Worm (Caenorhabditis elegans) whole organism, late embryonic: Measurements from ENCODE around the gene sax-7.

Experiments used
- F13H6.1 ChIP-seq: sonication (generic microtip); optimal IDR thresholded peaks from 2 replicates; lab custom pipeline; 2016; ENCODE audit warnings: missing genetic modification characterization, missing compliant biosample characterization
- K02D7.2 ChIP-seq: sonication (generic microtip); optimal IDR thresholded peaks from 2 replicates; lab custom pipeline; 2017; ENCODE audit warnings: mild to moderate bottlenecking, missing genetic modification characterization, missing compliant biosample characterization
- K09A11.1 ChIP-seq: sonication (generic microtip); optimal IDR thresholded peaks from 2 replicates; lab custom pipeline; 2017; ENCODE audit warnings: antibody characterized with exemption, mild to moderate bottlenecking, missing genetic modification characterization, missing compliant biosample characterization; ENCODE audit not compliant: insufficient read depth
- Y22D7AL.16 ChIP-seq: sonication (generic microtip); optimal IDR thresholded peaks from 2 replicates; lab custom pipeline; 2016; ENCODE audit warnings: missing genetic modification characterization, missing compliant biosample characterization
- ama-1 ChIP-seq: fragments of 150-350 bp; optimal IDR thresholded peaks from 2 replicates; lab custom pipeline; 2014
- ceh-14 ChIP-seq: sonication (generic microtip); optimal IDR thresholded peaks from 2 replicates; lab custom pipeline; 2016; ENCODE audit warnings: missing genotype, missing genetic modification characterization, missing compliant biosample characterization
- ceh-19 ChIP-seq: fragments of 200-800 bp; sonication (Bioruptor generic); optimal IDR thresholded peaks from 2 replicates; lab custom pipeline; 2018; ENCODE audit warnings: mild to moderate bottlenecking, missing genetic modification characterization, missing compliant biosample characterization
- ceh-2 ChIP-seq: sonication (generic microtip); optimal IDR thresholded peaks from 2 replicates; lab custom pipeline; 2016; ENCODE audit warnings: missing genotype, missing genetic modification characterization, missing compliant biosample characterization
- ceh-22 ChIP-seq: sonication (generic microtip); optimal IDR thresholded peaks from 2 replicates; lab custom pipeline; 2017; ENCODE audit warnings: missing biosample characterization, missing genetic modification characterization
- ceh-30 ChIP-seq: fragments of 150-350 bp; optimal IDR thresholded peaks from 2 replicates; lab custom pipeline; 2014; ENCODE audit warnings: missing biosample characterization, missing genetic modification characterization
- ceh-31 ChIP-seq: sonication (generic microtip); optimal IDR thresholded peaks from 2 replicates; lab custom pipeline; 2016; ENCODE audit warnings: missing genetic modification characterization, missing compliant biosample characterization
- ceh-34 ChIP-seq: sonication (generic microtip); optimal IDR thresholded peaks from 2 replicates; lab custom pipeline; 2016; ENCODE audit warnings: mild to moderate bottlenecking, missing genetic modification characterization, missing compliant biosample characterization
- ceh-45 ChIP-seq: fragments of 200-800 bp; sonication (Bioruptor generic); IDR thresholded peaks from 2 replicates; pipeline ENCODE4 v1.3.6; 2022; ENCODE audit warnings: missing genetic modification reagents, missing genetic modification characterization, missing compliant biosample characterization
- ceh-48 ChIP-seq: sonication (generic microtip); optimal IDR thresholded peaks from 2 replicates; lab custom pipeline; 2016; ENCODE audit warnings: missing genetic modification characterization, inconsistent platforms, missing compliant biosample characterization
- dmd-4 ChIP-seq: sonication (generic microtip); optimal IDR thresholded peaks from 2 replicates; lab custom pipeline; 2016; ENCODE audit warnings: borderline replicate concordance, missing genetic modification characterization, missing compliant biosample characterization
- dve-1 ChIP-seq: sonication (generic microtip); optimal IDR thresholded peaks from 2 replicates; lab custom pipeline; 2017; ENCODE audit warnings: antibody characterized with exemption, mild to moderate bottlenecking, missing genetic modification characterization, missing compliant biosample characterization
- elt-2 ChIP-seq: sonication (generic microtip); optimal IDR thresholded peaks from 2 replicates; lab custom pipeline; 2016; ENCODE audit warnings: missing genetic modification reagents, missing genetic modification characterization, missing compliant biosample characterization
- ets-4 ChIP-seq: sonication (generic microtip); optimal IDR thresholded peaks from 2 replicates; lab custom pipeline; 2016; ENCODE audit warnings: missing genetic modification characterization, missing compliant biosample characterization
- gmeb-2 ChIP-seq: sonication (generic microtip); optimal IDR thresholded peaks from 2 replicates; lab custom pipeline; 2016; ENCODE audit warnings: missing genetic modification characterization, inconsistent platforms, missing compliant biosample characterization
- hlh-13 ChIP-seq: fragments of 200-800 bp; sonication (Bioruptor generic); optimal IDR thresholded peaks from 2 replicates; lab custom pipeline; 2018; ENCODE audit warnings: mild to moderate bottlenecking, missing genetic modification characterization, missing compliant biosample characterization
- hlh-15 ChIP-seq: sonication (generic microtip); optimal IDR thresholded peaks from 2 replicates; lab custom pipeline; 2016; ENCODE audit warnings: missing genetic modification characterization, missing compliant biosample characterization
- hlh-30 ChIP-seq: sonication (generic microtip); optimal IDR thresholded peaks from 2 replicates; lab custom pipeline; 2017; ENCODE audit warnings: antibody characterized with exemption, missing genetic modification characterization, missing compliant biosample characterization; ENCODE audit not compliant: insufficient read depth
- hlh-6 ChIP-seq: sonication (generic microtip); optimal IDR thresholded peaks from 2 replicates; lab custom pipeline; 2016; ENCODE audit warnings: missing genotype, missing genetic modification characterization, missing compliant biosample characterization
- lin-11 ChIP-seq: fragments of 200-800 bp; sonication (Bioruptor generic); optimal IDR thresholded peaks from 2 replicates; lab custom pipeline; 2018; ENCODE audit warnings: mild to moderate bottlenecking, missing genetic modification characterization, missing compliant biosample characterization
- madf-2 ChIP-seq: sonication (generic microtip); optimal IDR thresholded peaks from 2 replicates; lab custom pipeline; 2017; ENCODE audit warnings: missing genetic modification characterization, missing compliant biosample characterization
- mec-3 ChIP-seq: sonication (generic microtip); optimal IDR thresholded peaks from 2 replicates; lab custom pipeline; 2016; ENCODE audit warnings: borderline replicate concordance, missing genetic modification characterization, missing compliant biosample characterization
- nfya-1 ChIP-seq: sonication (generic microtip); optimal IDR thresholded peaks from 2 replicates; lab custom pipeline; 2017; ENCODE audit warnings: missing genetic modification characterization, mild to moderate bottlenecking, missing compliant biosample characterization, antibody characterized with exemption, moderate library complexity
- nhr-11 ChIP-seq: fragments of 150-350 bp; optimal IDR thresholded peaks from 2 replicates; lab custom pipeline; 2014; ENCODE audit warnings: missing biosample characterization, missing genetic modification characterization
- nhr-232 ChIP-seq: sonication (generic microtip); optimal IDR thresholded peaks from 2 replicates; lab custom pipeline; 2016; ENCODE audit warnings: missing genetic modification characterization, missing compliant biosample characterization
- pat-9 ChIP-seq: fragments of 200-800 bp; sonication (Bioruptor generic); optimal IDR thresholded peaks from 2 replicates; lab custom pipeline; 2018; ENCODE audit warnings: mild to moderate bottlenecking, missing genetic modification characterization, moderate library complexity, missing compliant biosample characterization
- pha-4 ChIP-seq: fragments of 150-350 bp; optimal IDR thresholded peaks from 2 replicates; lab custom pipeline; 2018; ENCODE audit warnings: missing biosample characterization, missing genetic modification reagents, missing genetic modification characterization
- ref-2 ChIP-seq: sonication (generic microtip); optimal IDR thresholded peaks from 2 replicates; lab custom pipeline; 2016; ENCODE audit warnings: missing genetic modification characterization, missing compliant biosample characterization
- rnt-1 ChIP-seq: sonication (generic microtip); optimal IDR thresholded peaks from 2 replicates; lab custom pipeline; 2016; ENCODE audit warnings: missing genetic modification characterization, missing compliant biosample characterization
- sdc-2 ChIP-seq: sonication (generic microtip); optimal IDR thresholded peaks from 2 replicates; lab custom pipeline; 2016; ENCODE audit warnings: missing genotype, missing genetic modification characterization, missing compliant biosample characterization
- sox-2 ChIP-seq: fragments of 200-800 bp; sonication (Bioruptor generic); IDR thresholded peaks from 2 replicates; pipeline ENCODE4 v1.3.6; 2022; ENCODE audit warnings: missing genetic modification reagents, missing genetic modification characterization, missing compliant biosample characterization
- sox-4 ChIP-seq: sonication (generic microtip); optimal IDR thresholded peaks from 2 replicates; lab custom pipeline; 2017; ENCODE audit warnings: mild to moderate bottlenecking, missing genetic modification characterization, inconsistent platforms, missing compliant biosample characterization
- syd-9 ChIP-seq: sonication (generic microtip); optimal IDR thresholded peaks from 2 replicates; lab custom pipeline; 2016; ENCODE audit warnings: mild to moderate bottlenecking, missing genetic modification characterization, moderate library complexity, missing compliant biosample characterization
- unc-3 ChIP-seq, 2 experiments: fragments of 200-800 bp in 1 of 2; sonication (Bioruptor generic) in 1 of 2; sonication (generic microtip) in 1 of 2; conservative IDR thresholded peaks in 1 of 2; optimal IDR thresholded peaks in 1 of 2; 2 replicates each; pipeline versions ENCODE4 v1.3.6 to Lab custom; 2016 to 2022; ENCODE audit warnings: missing compliant biosample characterization in 2 of 2, missing genetic modification characterization in 2 of 2, missing genetic modification reagents in 1 of 2
- unc-55 ChIP-seq: sonication (generic microtip); optimal IDR thresholded peaks from 2 replicates; lab custom pipeline; 2017; ENCODE audit warnings: missing biosample characterization, missing genetic modification reagents, missing genetic modification characterization
- zip-5 ChIP-seq: sonication (generic microtip); optimal IDR thresholded peaks from 2 replicates; lab custom pipeline; 2016; ENCODE audit warnings: missing genetic modification characterization, missing compliant biosample characterization
- ztf-16 ChIP-seq: sonication (generic microtip); optimal IDR thresholded peaks from 2 replicates; lab custom pipeline; 2017; ENCODE audit warnings: missing genetic modification characterization, missing compliant biosample characterization

The sax-7 gene

DNA sequence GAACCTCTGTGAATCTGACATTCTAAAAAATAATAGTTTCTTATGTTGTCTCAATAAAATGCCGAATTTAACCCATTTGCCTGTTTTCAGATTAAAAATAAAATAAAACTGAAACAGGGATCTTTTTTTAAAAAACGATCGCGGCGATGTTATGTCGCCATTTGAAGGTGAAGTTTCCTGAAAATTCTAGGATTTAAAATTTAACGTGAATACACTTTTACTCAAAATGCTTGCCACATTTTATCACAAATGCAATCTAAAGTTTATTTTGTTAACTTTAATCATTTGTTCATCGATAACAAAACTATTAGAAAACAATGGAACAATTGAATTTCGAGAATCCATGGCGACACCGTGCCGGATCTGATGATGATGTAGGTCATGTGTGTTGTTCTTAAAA is 37.1 kb downstream of the sax-7 start, which contains the start of gene Y42H9AR.2:
Gene Y42H9AR.2 (plus strand): TSS at position 301 of the 400 bp plus-strand sequence.
- TF ChIP-seq unc-3 (GFP tag; conservative IDR thresholded peaks at IDR 0.05; lab: Robert Waterston, UW) (no peak), unc-3 (tag; optimal IDR thresholded peaks at IDR 0.05; lab: Kevin White, UChicago) (no peak), syd-9 (tag; lab: Kevin White, UChicago) (no peak), hlh-30 (no peak), ceh-14 (no peak), hlh-15 (tag; lab: Kevin White, UChicago) (no peak), elt-2 (no peak), ref-2 (tag; lab: Kevin White, UChicago) (no peak), pat-9 (tag; lab: Kevin White, UChicago) (no peak)
- TF ChIP-seq, all 69 proteins: peak for 0

DNA sequence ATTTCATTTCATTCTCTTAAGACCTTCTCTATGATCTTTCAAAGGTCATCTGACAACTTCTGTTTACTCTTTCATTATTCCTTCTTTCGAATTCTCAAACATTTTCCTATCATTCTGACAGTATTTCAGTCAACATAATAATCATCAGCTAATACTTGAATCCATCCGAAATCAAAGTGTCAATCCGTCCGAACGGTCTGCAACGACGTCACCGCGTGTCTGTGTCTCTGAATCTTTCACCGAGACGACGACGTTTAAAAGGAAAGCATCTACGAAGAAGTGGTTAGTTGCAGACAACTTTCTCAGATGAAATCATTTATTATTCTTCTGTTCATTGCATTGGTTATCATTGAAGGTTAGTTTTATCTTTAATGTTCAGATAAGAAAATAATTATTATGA is 39.8 kb downstream of the sax-7 start, which contains the start of gene Y42H9AR.5:
Gene Y42H9AR.5 (plus strand): TSS at position 301 of the 400 bp plus-strand sequence.
- TF ChIP-seq ztf-16 (tag; lab: Kevin White, UChicago) (no peak), elt-2 (peak; percentile 82)

DNA sequence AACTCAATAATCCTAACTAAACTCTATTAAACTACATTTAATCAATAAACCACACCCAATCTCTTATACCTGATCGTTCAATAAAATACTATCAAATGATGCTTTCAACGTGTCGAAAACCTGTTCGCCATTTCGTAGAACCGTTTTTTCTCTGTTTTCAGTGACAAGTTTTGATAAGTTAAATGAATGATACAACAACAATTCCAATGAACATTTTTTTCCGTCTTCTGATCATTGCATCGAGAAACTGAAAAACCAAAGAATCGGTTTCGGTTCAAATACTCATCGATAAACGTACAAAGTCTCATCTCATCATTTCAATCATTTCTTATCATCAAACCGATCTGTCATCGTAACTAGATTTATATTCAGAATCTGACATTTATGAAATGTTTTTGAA is 40.7 kb downstream of the sax-7 start:
- TF ChIP-seq ceh-45 (GFP tag; lab: Robert Waterston, UW) = no peak
- peak; percentile 28 for TF ChIP-seq unc-55 (GFP tag; lab: Kevin White, UChicago)
- TF ChIP-seq, all 69 proteins: peak for 1

DNA sequence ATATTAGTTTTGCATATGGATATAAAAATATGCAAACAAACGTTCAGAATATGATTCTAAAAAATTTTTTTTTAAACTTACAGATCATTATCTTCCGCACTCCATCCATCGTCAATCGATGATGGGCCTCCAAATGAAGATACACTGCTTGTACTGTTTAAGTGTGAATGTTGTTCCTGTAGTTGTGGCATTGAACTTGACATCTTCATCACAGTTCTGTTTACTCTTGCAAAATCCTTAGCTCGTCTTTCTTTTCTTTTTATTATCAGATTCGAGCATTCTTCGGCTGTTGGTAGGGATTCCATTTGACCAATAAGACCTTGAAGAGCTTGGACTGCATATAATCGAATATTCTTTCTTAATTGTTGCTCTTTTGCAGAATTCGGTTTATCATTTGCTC is 42.6 kb downstream of the sax-7 start:
- no peak for TF ChIP-seq mec-3 (tag; lab: Kevin White, UChicago)
- TF ChIP-seq dve-1 (tag; lab: Kevin White, UChicago) = no peak
- TF ChIP-seq ceh-45 (GFP tag; lab: Robert Waterston, UW) = no peak
- no peak for TF ChIP-seq K09A11.1 (tag; lab: Kevin White, UChicago)
- TF ChIP-seq ets-4 (tag; lab: Kevin White, UChicago) = no peak
- TF ChIP-seq ceh-30 (tag; lab: Kevin White, UChicago) = no peak
- no peak for TF ChIP-seq sdc-2 (tag; lab: Kevin White, UChicago)
- TF ChIP-seq F13H6.1 = no peak
- no peak for TF ChIP-seq sox-4 (tag; lab: Kevin White, UChicago)
- no peak for TF ChIP-seq hlh-15 (tag; lab: Kevin White, UChicago)
- no peak for TF ChIP-seq pha-4 (tag; lab: Kevin White, UChicago)

DNA sequence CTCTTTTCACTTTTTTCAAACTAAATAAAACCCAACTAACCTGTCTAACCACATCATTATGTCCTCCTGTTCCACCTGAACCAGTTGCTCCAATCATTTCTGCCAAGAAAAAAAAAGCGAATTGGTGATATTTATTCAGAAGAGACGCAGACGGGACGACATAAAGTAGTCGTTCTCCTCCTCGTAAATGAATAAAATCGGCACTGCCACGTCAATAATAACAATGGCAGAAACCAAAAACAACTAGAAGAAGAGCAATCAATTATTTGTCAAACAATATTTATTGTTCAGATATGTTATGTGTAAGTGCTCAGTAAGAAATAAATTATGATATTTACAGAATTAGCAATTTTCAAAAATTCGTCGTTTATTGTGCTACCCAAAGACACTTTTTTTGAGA is 45.0 kb downstream of the sax-7 start, which contains the start of gene rabs-5:
Gene rabs-5 (minus strand): TSS at position 101 of the 400 bp plus-strand sequence.
- no peak for TF ChIP-seq dmd-4 (tag; lab: Kevin White, UChicago)
- no peak for TF ChIP-seq rnt-1 (tag; lab: Kevin White, UChicago)
- TF ChIP-seq hlh-6 (tag; lab: Kevin White, UChicago) = no peak
- TF ChIP-seq ceh-2 (tag; lab: Kevin White, UChicago) = no peak
- TF ChIP-seq ceh-22 = no peak
- TF ChIP-seq unc-3 (GFP tag; conservative IDR thresholded peaks at IDR 0.05; lab: Robert Waterston, UW) = no peak
- no peak for TF ChIP-seq unc-3 (tag; optimal IDR thresholded peaks at IDR 0.05; lab: Kevin White, UChicago)

DNA sequence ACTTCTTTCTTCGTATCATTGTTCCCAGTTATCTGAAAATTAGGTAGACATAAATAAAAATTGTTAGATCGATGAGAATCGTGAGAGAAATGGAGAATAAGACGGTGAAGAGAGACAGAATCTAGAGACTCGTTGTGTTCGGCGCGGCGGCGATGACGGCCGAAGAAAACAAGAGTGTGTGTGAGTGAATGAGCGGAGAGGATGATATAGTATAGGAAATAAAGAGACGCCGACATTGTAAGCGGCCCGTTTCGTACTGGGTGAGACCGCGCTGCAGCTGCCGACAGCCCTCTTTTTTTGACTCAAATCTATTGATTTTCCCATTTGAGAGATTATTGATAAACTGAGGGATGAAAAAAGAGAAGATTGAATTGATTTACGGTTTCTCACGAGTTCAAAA is 49.7 kb downstream of the sax-7 start, which contains the start of gene Y42H9AR.4:
Gene Y42H9AR.4 (minus strand): TSS at position 32 of the 400 bp plus-strand sequence.
- TF ChIP-seq sox-2 = no peak
- no peak for TF ChIP-seq ceh-45 (GFP tag; lab: Robert Waterston, UW)
- no peak for TF ChIP-seq rnt-1 (tag; lab: Kevin White, UChicago)
- TF ChIP-seq madf-2 (tag; lab: Kevin White, UChicago) = no peak
- TF ChIP-seq ceh-34 = no peak
- TF ChIP-seq dmd-4 (tag; lab: Kevin White, UChicago) = no peak
- no peak for TF ChIP-seq unc-55 (GFP tag; lab: Kevin White, UChicago)
- TF ChIP-seq ceh-48 (tag; lab: Kevin White, UChicago) = peak; percentile 25
- no peak for TF ChIP-seq nhr-11 (tag; lab: Kevin White, UChicago)
- no peak for TF ChIP-seq ama-1 (lab: Kevin White, UChicago)
- TF ChIP-seq zip-5 = no peak
- no peak for TF ChIP-seq elt-2
- no peak for TF ChIP-seq gmeb-2 (tag; lab: Kevin White, UChicago)
- peak; percentile 11 for TF ChIP-seq ceh-14
- peak; percentile 18 for TF ChIP-seq ceh-31 (tag; lab: Kevin White, UChicago)
- no peak for TF ChIP-seq lin-11 (tag; lab: Kevin White, UChicago)
- TF ChIP-seq ceh-30 (tag; lab: Kevin White, UChicago) = no peak
- TF ChIP-seq nhr-232 (tag; lab: Kevin White, UChicago) = no peak
- peak; percentile 14 for TF ChIP-seq ceh-19 (GFP tag; lab: Kevin White, UChicago)
- TF ChIP-seq K02D7.2 (tag; lab: Kevin White, UChicago) = no peak
- no peak for TF ChIP-seq Y22D7AL.16 (tag; lab: Kevin White, UChicago)
- TF ChIP-seq hlh-13 (GFP tag; lab: Kevin White, UChicago) = no peak
- peak; percentile 9 for TF ChIP-seq nfya-1
